Fruit fly (Drosophila melanogaster): ENCODE results near the gene kud.

Gene kud

dm6 chr3L:16796603-16797002, 48.2 kb downstream of the kud start:
- TF ChIP-seq gl (tag; optimal IDR thresholded peaks at IDR 0.05) (no peak), CG8159 (tag; optimal IDR thresholded peaks at IDR 0.05) (peak; percentile 51), CG17806 (tag; optimal IDR thresholded peaks at IDR 0.05) (peak; percentile 71), Ets98B (GFP tag; IDR thresholded peaks at IDR 0.05) (peak; percentile 78), Pif1B (GFP tag; optimal IDR thresholded peaks at IDR 0.05) (no peak), CG34367 (tag; optimal IDR thresholded peaks at IDR 0.05) (peak; percentile 43), CG12605 (GFP tag; IDR thresholded peaks at IDR 0.05) (peak; percentile 37; the same call in 1 of the 2 replicates), CG32121 (GFP tag; IDR thresholded peaks at IDR 0.05) (peak; percentile 70), CG4496 (GFP tag; IDR thresholded peaks at IDR 0.05) (peak; percentile 61; the same call in 1 of the 3 replicates), CG15710 (tag; optimal IDR thresholded peaks at IDR 0.05) (peak; percentile 72), CG10348 (GFP tag; IDR thresholded peaks at IDR 0.05) (no peak), D1 (tag; optimal IDR thresholded peaks at IDR 0.05) (no peak), Pif1A (GFP tag; optimal IDR thresholded peaks at IDR 0.05) (no peak), EcR (GFP tag; optimal IDR thresholded peaks at IDR 0.05) (peak; percentile 78), rn (GFP tag; IDR thresholded peaks at IDR 0.05) (no peak), CG8301 (tag; optimal IDR thresholded peaks at IDR 0.05) (no peak), fd96Ca (GFP tag; IDR thresholded peaks at IDR 0.05) (peak; percentile 38; the same call in 2 of the 3 replicates), CG13204 (GFP tag; optimal IDR thresholded peaks at IDR 0.05) (no peak), CG9948 (tag; optimal IDR thresholded peaks at IDR 0.05) (peak; percentile 54), Snoo (tag; optimal IDR thresholded peaks at IDR 0.05) (no peak), CG14655 (GFP tag; optimal IDR thresholded peaks at IDR 0.05) (no peak)

Data from whole organism, pupa.